Worm (Caenorhabditis elegans): Measurements from ENCODE around the gene ger-1.

Gene ger-1

ce11 chrIII:7087180-7087579, 19.9 kb upstream of the ger-1 start:
- TF ChIP-seq unc-62 (GFP tag; optimal IDR thresholded peaks at IDR 0.05): no peak

- no peak for TF ChIP-seq unc-62 (GFP tag; optimal IDR thresholded peaks at IDR 0.05)
Measured at ce11 chrIII:7084908-7085307, 17.6 kb upstream of the ger-1 start, which contains the start of gene tofu-7. Gene tofu-7, minus strand, starts transcription at chrIII:7085018.

- no peak for TF ChIP-seq unc-62 (GFP tag; optimal IDR thresholded peaks at IDR 0.05)
Measured at ce11 chrIII:7083106-7083505, 15.8 kb upstream of the ger-1 start.

ce11 chrIII:7081488-7081887, 14.2 kb upstream of the ger-1 start:
- TF ChIP-seq unc-62 (GFP tag; optimal IDR thresholded peaks at IDR 0.05): no peak

- TF ChIP-seq unc-62 (GFP tag; optimal IDR thresholded peaks at IDR 0.05): no peak
Measured at ce11 chrIII:7080689-7081088, 13.4 kb upstream of the ger-1 start, which contains the start of gene ZK418.7. Gene ZK418.7, minus strand, starts transcription at chrIII:7080789.

ce11 chrIII:7078737-7079136, 11.5 kb upstream of the ger-1 start, which contains the start of gene ZK418.6:
Gene ZK418.6, minus strand, starts transcription at chrIII:7078837.
- TF ChIP-seq unc-62 (GFP tag; optimal IDR thresholded peaks at IDR 0.05): no peak

- TF ChIP-seq unc-62 (GFP tag; optimal IDR thresholded peaks at IDR 0.05): no peak
Measured at ce11 chrIII:7076386-7076785, 9.1 kb upstream of the ger-1 start, which contains the start of gene ZK418.13. Gene ZK418.13, minus strand, starts transcription at chrIII:7076486.

ce11 chrIII:7073801-7074386, 6.6 kb upstream of the ger-1 start, which contains the start of gene ZK418.5:
Gene ZK418.5, minus strand, starts transcription at chrIII:7073851.
- no peak for TF ChIP-seq unc-62 (GFP tag; optimal IDR thresholded peaks at IDR 0.05)

- no peak for TF ChIP-seq unc-62 (GFP tag; optimal IDR thresholded peaks at IDR 0.05)
Measured at ce11 chrIII:7072452-7072851, 5.2 kb upstream of the ger-1 start, which contains the start of gene lin-37. Gene lin-37, minus strand, starts transcription at chrIII:7072552.

- no peak for TF ChIP-seq unc-62 (GFP tag; optimal IDR thresholded peaks at IDR 0.05)
Measured at ce11 chrIII:7069981-7070380, 2.7 kb upstream of the ger-1 start, which contains the start of gene tmem-17. Gene tmem-17, plus strand, starts transcription at chrIII:7070281.

- no peak for TF ChIP-seq unc-62 (GFP tag; optimal IDR thresholded peaks at IDR 0.05)
Measured at ce11 chrIII:7068520-7069113, 1.3 kb upstream of the ger-1 start, which contains the start of the genes ubc-18 and R01H2.8. Gene ubc-18, minus strand, starts transcription at chrIII:7068570. Gene R01H2.8, plus strand, starts transcription at chrIII:7069063.

- TF ChIP-seq unc-62 (GFP tag; optimal IDR thresholded peaks at IDR 0.05): no peak
Measured at ce11 chrIII:7064185-7064584, 3.1 kb downstream of the ger-1 start, which contains the start of gene R01H2.4. Gene R01H2.4, minus strand, starts transcription at chrIII:7064285.

- no peak for TF ChIP-seq unc-62 (GFP tag; optimal IDR thresholded peaks at IDR 0.05)
Measured at ce11 chrIII:7063061-7063460, 4.2 kb downstream of the ger-1 start.

- TF ChIP-seq unc-62 (GFP tag; optimal IDR thresholded peaks at IDR 0.05): no peak
Measured at ce11 chrIII:7062580-7062979, 4.7 kb downstream of the ger-1 start, which contains the start of gene R01H2.1. Gene R01H2.1, plus strand, starts transcription at chrIII:7062880.

ce11 chrIII:7060531-7061095, 6.7 kb downstream of the ger-1 start, which contains the start of gene egg-2:
Gene egg-2, minus strand, starts transcription at chrIII:7060583.
- no peak for TF ChIP-seq unc-62 (GFP tag; optimal IDR thresholded peaks at IDR 0.05)

- TF ChIP-seq unc-62 (GFP tag; optimal IDR thresholded peaks at IDR 0.05): no peak
Measured at ce11 chrIII:7056241-7056640, 11.0 kb downstream of the ger-1 start, which contains the start of gene R01H2.2. Gene R01H2.2, plus strand, starts transcription at chrIII:7056541.

All from whole organism, dauer.